Fruit fly (Drosophila melanogaster) whole organism, embryonic: ENCODE measurements around the gene dx.

Source experiments
- Adf1 ChIP-seq: fragments of 200-800 bp; sonication (Bioruptor generic); IDR thresholded peaks from 2 replicates; pipeline ENCODE4 v1.3.6; 2022; ENCODE audit warnings: missing biosample characterization, missing genetic modification characterization
- B-H2 ChIP-seq: fragments of 200-800 bp; sonication (Bioruptor generic); optimal IDR thresholded peaks from 2 replicates; lab custom pipeline; 2018; ENCODE audit warnings: missing biosample characterization, mild to moderate bottlenecking, missing genetic modification characterization
- BtbVII ChIP-seq: fragments of 200-800 bp; sonication (Bioruptor generic); optimal IDR thresholded peaks from 3 replicates; lab custom pipeline; 2017; ENCODE audit warnings: missing biosample characterization, mild to moderate bottlenecking, missing genetic modification characterization
- CG10267 ChIP-seq: fragments of 200-800 bp; sonication (Bioruptor generic); optimal IDR thresholded peaks from 2 replicates; lab custom pipeline; 2018; ENCODE audit warnings: missing biosample characterization, mild to moderate bottlenecking, missing genetic modification characterization, moderate library complexity
- CG11723 ChIP-seq: fragments of 200-800 bp; sonication (Bioruptor generic); optimal IDR thresholded peaks from 2 replicates; lab custom pipeline; 2017; ENCODE audit warnings: missing biosample characterization, mild to moderate bottlenecking, missing genetic modification characterization
- CG14050 ChIP-seq: fragments of 200-800 bp; sonication (Bioruptor generic); IDR thresholded peaks from 3 replicates; pipeline ENCODE4 v1.3.6; 2022; ENCODE audit warnings: missing biosample characterization, missing genetic modification characterization
- CG14667 ChIP-seq: fragments of 200-800 bp; sonication (Bioruptor generic); IDR thresholded peaks from 2 replicates; pipeline ENCODE4 v1.3.6; 2022; ENCODE audit warnings: missing biosample characterization, missing genetic modification characterization
- CG15011 ChIP-seq: fragments of 200-800 bp; sonication (Bioruptor generic); optimal IDR thresholded peaks from 3 replicates; lab custom pipeline; 2018; ENCODE audit warnings: missing biosample characterization, mild to moderate bottlenecking, missing genetic modification characterization
- CG15073 ChIP-seq: fragments of 200-800 bp; sonication (Bioruptor generic); optimal IDR thresholded peaks from 2 replicates; lab custom pipeline; 2016; ENCODE audit warnings: missing biosample characterization, missing genetic modification characterization
- CG17186 ChIP-seq: fragments of 200-800 bp; sonication (Bioruptor generic); optimal IDR thresholded peaks from 3 replicates; lab custom pipeline; 2017; ENCODE audit warnings: missing biosample characterization, missing genetic modification reagents, missing genetic modification characterization
- CG18764 ChIP-seq: fragments of 200-800 bp; sonication (Bioruptor generic); optimal IDR thresholded peaks from 3 replicates; lab custom pipeline; 2016; ENCODE audit warnings: missing biosample characterization, missing genetic modification characterization
- CG30020 ChIP-seq: fragments of 200-800 bp; optimal IDR thresholded peaks from 2 replicates; lab custom pipeline; 2019; ENCODE audit warnings: missing biosample characterization, mild to moderate bottlenecking, missing genetic modification characterization, moderate library complexity
- CG33557 ChIP-seq: fragments of 200-800 bp; sonication (Bioruptor generic); optimal IDR thresholded peaks from 2 replicates; lab custom pipeline; 2019; ENCODE audit warnings: missing biosample characterization, mild to moderate bottlenecking, missing genetic modification characterization, moderate library complexity
- CG4617 ChIP-seq: fragments of 200-800 bp; sonication (Bioruptor generic); optimal IDR thresholded peaks from 3 replicates; lab custom pipeline; 2016; ENCODE audit warnings: missing biosample characterization, missing genetic modification characterization, borderline replicate concordance
- CG6175 ChIP-seq: fragments of 200-800 bp; sonication (Bioruptor generic); IDR thresholded peaks from 3 replicates; pipeline ENCODE4 v1.3.6; 2022; ENCODE audit warnings: missing biosample characterization, missing genetic modification characterization
- CG8478 ChIP-seq: fragments of >200 bp; optimal IDR thresholded peaks from 2 replicates; lab custom pipeline; 2018
- CTCF ChIP-seq: fragments of 200-800 bp; sonication (Bioruptor generic); optimal IDR thresholded peaks from 2 replicates; lab custom pipeline; 2017; ENCODE audit warnings: missing biosample characterization, mild to moderate bottlenecking, missing genetic modification characterization, moderate library complexity
- CkIIα-i1 ChIP-seq: fragments of 200-800 bp; sonication (Bioruptor generic); IDR thresholded peaks from 2 replicates; pipeline ENCODE4 v1.3.6; 2022; ENCODE audit warnings: missing biosample characterization, missing genetic modification characterization
- Dll ChIP-seq: fragments of 200-800 bp; sonication (Bioruptor generic); IDR thresholded peaks from 4 replicates; pipeline ENCODE4 v1.3.6; 2022; ENCODE audit warnings: missing biosample characterization, missing genetic modification characterization; ENCODE audit not compliant: partially characterized antibody
- Elba2 ChIP-seq: fragments of 200-800 bp; sonication (Bioruptor generic); optimal IDR thresholded peaks from 3 replicates; lab custom pipeline; 2016; ENCODE audit warnings: missing biosample characterization, missing genetic modification characterization
- Fer3 ChIP-seq: fragments of 200-800 bp; sonication (Bioruptor generic); optimal IDR thresholded peaks from 2 replicates; lab custom pipeline; 2018; ENCODE audit warnings: missing biosample characterization, mild to moderate bottlenecking, missing genetic modification characterization, moderate library complexity
- Mad ChIP-seq: fragments of 200-800 bp; sonication (Bioruptor generic); optimal IDR thresholded peaks from 2 replicates; lab custom pipeline; 2016; ENCODE audit warnings: missing biosample characterization, missing genetic modification characterization
- Nf-YC ChIP-seq: fragments of 200-800 bp; optimal IDR thresholded peaks from 3 replicates; lab custom pipeline; 2019; ENCODE audit warnings: missing biosample characterization, mild to moderate bottlenecking, missing genetic modification characterization, moderate library complexity
- Oaz ChIP-seq: fragments of 200-800 bp; sonication (Bioruptor generic); IDR thresholded peaks from 2 replicates; pipeline ENCODE4 v1.3.6; 2022; ENCODE audit warnings: missing biosample characterization, missing genetic modification characterization
- Scr ChIP-seq: fragments of 200-800 bp; sonication (Bioruptor generic); IDR thresholded peaks from 2 replicates; pipeline ENCODE4 v1.3.6; 2022; ENCODE audit warnings: missing biosample characterization, missing genetic modification characterization; ENCODE audit not compliant: partially characterized antibody
- Sin3A ChIP-seq: fragments of >200 bp; optimal IDR thresholded peaks from 2 replicates; lab custom pipeline; 2018
- Sry-δ ChIP-seq: fragments of 200-800 bp; sonication (Bioruptor generic); optimal IDR thresholded peaks from 2 replicates; lab custom pipeline; 2016; ENCODE audit warnings: missing biosample characterization, missing genetic modification characterization
- Stat92E ChIP-seq, 3 experiments: fragments of >200 bp in 2 of 3; fragments of 200-800 bp in 1 of 3; sonication (Bioruptor generic) in 1 of 3; optimal IDR thresholded peaks; 2 replicates each; lab custom pipeline; 2017 to 2019; ENCODE audit warnings: missing biosample characterization in 3 of 3, missing genetic modification characterization in 3 of 3, mild to moderate bottlenecking in 1 of 3, moderate library complexity in 1 of 3
- Usf ChIP-seq: fragments of 200-800 bp; sonication (Bioruptor generic); optimal IDR thresholded peaks from 2 replicates; lab custom pipeline; 2017; ENCODE audit warnings: missing genotype, missing biosample characterization, missing genetic modification characterization
- btn ChIP-seq: fragments of 200-800 bp; sonication (Bioruptor generic); optimal IDR thresholded peaks from 2 replicates; lab custom pipeline; 2016; ENCODE audit warnings: missing biosample characterization, missing genetic modification characterization
- croc ChIP-seq: fragments of 200-800 bp; sonication (Bioruptor generic); conservative IDR thresholded peaks from 3 replicates; pipeline ENCODE4 v1.3.6; 2022; ENCODE audit warnings: missing biosample characterization, missing genetic modification characterization
- crp ChIP-seq, 2 experiments: fragments of 200-800 bp; sonication (Bioruptor generic); optimal IDR thresholded peaks; 2 replicates in 1 of 2; 3 replicates in 1 of 2; lab custom pipeline; 2017; ENCODE audit warnings: missing biosample characterization in 2 of 2, missing genetic modification characterization in 2 of 2, mild to moderate bottlenecking in 1 of 2, moderate library complexity in 1 of 2
- cwo ChIP-seq: fragments of 200-800 bp; sonication (Bioruptor generic); optimal IDR thresholded peaks from 3 replicates; lab custom pipeline; 2017; ENCODE audit warnings: missing biosample characterization, missing genetic modification characterization, mild to moderate bottlenecking, moderate library complexity, missing genetic modification reagents
- dan ChIP-seq: fragments of 200-800 bp; sonication (Bioruptor generic); IDR thresholded peaks from 2 replicates; pipeline ENCODE4 v1.3.6; 2022; ENCODE audit warnings: missing biosample characterization, missing genetic modification characterization
- danr ChIP-seq: fragments of 200-800 bp; sonication (Bioruptor generic); IDR thresholded peaks from 2 replicates; pipeline ENCODE4 v1.3.6; 2022; ENCODE audit warnings: missing biosample characterization, missing genetic modification characterization
- gem ChIP-seq: fragments of 200-800 bp; sonication (Bioruptor generic); optimal IDR thresholded peaks from 2 replicates; lab custom pipeline; 2019; ENCODE audit warnings: missing biosample characterization, mild to moderate bottlenecking, missing genetic modification characterization, moderate library complexity
- gfzf ChIP-seq: fragments of 200-800 bp; sonication (Bioruptor generic); optimal IDR thresholded peaks from 2 replicates; lab custom pipeline; 2016; ENCODE audit warnings: missing biosample characterization, mild to moderate bottlenecking, missing genetic modification characterization, moderate library complexity
- gsb-n ChIP-seq: fragments of 200-800 bp; sonication (Bioruptor generic); optimal IDR thresholded peaks from 3 replicates; lab custom pipeline; 2018; ENCODE audit warnings: missing biosample characterization, mild to moderate bottlenecking, missing genetic modification characterization
- insv ChIP-seq, 2 experiments: fragments of 200-800 bp; sonication (Bioruptor generic); optimal IDR thresholded peaks; 3 replicates each; lab custom pipeline; 2016 to 2018; ENCODE audit warnings: missing biosample characterization in 2 of 2, missing genetic modification characterization in 2 of 2
- jigr1 ChIP-seq: fragments of 200-800 bp; sonication (Bioruptor generic); IDR thresholded peaks from 3 replicates; pipeline ENCODE4 v1.3.6; 2022; ENCODE audit warnings: missing biosample characterization, missing genetic modification characterization
- jing ChIP-seq: fragments of 200-800 bp; sonication (Bioruptor generic); optimal IDR thresholded peaks from 2 replicates; lab custom pipeline; 2018; ENCODE audit warnings: missing biosample characterization, mild to moderate bottlenecking, missing genetic modification characterization
- jumu ChIP-seq: fragments of 200-800 bp; sonication (Bioruptor generic); optimal IDR thresholded peaks from 3 replicates; lab custom pipeline; 2016; ENCODE audit warnings: missing biosample characterization, missing genetic modification characterization
- org-1 ChIP-seq: fragments of 200-800 bp; sonication (Bioruptor generic); optimal IDR thresholded peaks from 2 replicates; lab custom pipeline; 2017; ENCODE audit warnings: missing biosample characterization, missing genetic modification characterization
- sd ChIP-seq: fragments of 200-800 bp; sonication (Bioruptor generic); optimal IDR thresholded peaks from 3 replicates; lab custom pipeline; 2018; ENCODE audit warnings: missing biosample characterization, mild to moderate bottlenecking, missing genetic modification characterization, moderate library complexity
- sima ChIP-seq: fragments of 200-800 bp; sonication (Bioruptor generic); optimal IDR thresholded peaks from 2 replicates; lab custom pipeline; 2016; ENCODE audit warnings: missing biosample characterization, missing genetic modification characterization
- sisA ChIP-seq: fragments of 200-800 bp; sonication (Bioruptor generic); IDR thresholded peaks from 2 replicates; pipeline ENCODE4 v1.3.6; 2022; ENCODE audit warnings: missing biosample characterization, missing genetic modification characterization
- sr ChIP-seq: fragments of 200-800 bp; sonication (Bioruptor generic); IDR thresholded peaks from 3 replicates; pipeline ENCODE4 v1.3.6; 2022; ENCODE audit warnings: missing biosample characterization, missing genetic modification characterization
- tgo ChIP-seq: fragments of 200-800 bp; sonication (Bioruptor generic); IDR thresholded peaks from 3 replicates; pipeline ENCODE4 v1.3.6; 2022; ENCODE audit warnings: missing biosample characterization, missing genetic modification characterization
- ttk ChIP-seq: fragments of 200-800 bp; sonication (Bioruptor generic); IDR thresholded peaks from 2 replicates; pipeline ENCODE4 v2.1.2; 2022; ENCODE audit warnings: missing biosample characterization, missing genetic modification characterization
- unc-4 ChIP-seq: fragments of 200-800 bp; sonication (Bioruptor generic); IDR thresholded peaks from 2 replicates; pipeline ENCODE4 v1.3.6; 2022; ENCODE audit warnings: missing biosample characterization, missing genetic modification characterization; ENCODE audit not compliant: partially characterized antibody
- wdn ChIP-seq: fragments of 200-800 bp; sonication (Bioruptor generic); IDR thresholded peaks from 2 replicates; pipeline ENCODE4 v1.3.6; 2022; ENCODE audit warnings: missing biosample characterization, missing genetic modification characterization

The dx gene

DNA sequence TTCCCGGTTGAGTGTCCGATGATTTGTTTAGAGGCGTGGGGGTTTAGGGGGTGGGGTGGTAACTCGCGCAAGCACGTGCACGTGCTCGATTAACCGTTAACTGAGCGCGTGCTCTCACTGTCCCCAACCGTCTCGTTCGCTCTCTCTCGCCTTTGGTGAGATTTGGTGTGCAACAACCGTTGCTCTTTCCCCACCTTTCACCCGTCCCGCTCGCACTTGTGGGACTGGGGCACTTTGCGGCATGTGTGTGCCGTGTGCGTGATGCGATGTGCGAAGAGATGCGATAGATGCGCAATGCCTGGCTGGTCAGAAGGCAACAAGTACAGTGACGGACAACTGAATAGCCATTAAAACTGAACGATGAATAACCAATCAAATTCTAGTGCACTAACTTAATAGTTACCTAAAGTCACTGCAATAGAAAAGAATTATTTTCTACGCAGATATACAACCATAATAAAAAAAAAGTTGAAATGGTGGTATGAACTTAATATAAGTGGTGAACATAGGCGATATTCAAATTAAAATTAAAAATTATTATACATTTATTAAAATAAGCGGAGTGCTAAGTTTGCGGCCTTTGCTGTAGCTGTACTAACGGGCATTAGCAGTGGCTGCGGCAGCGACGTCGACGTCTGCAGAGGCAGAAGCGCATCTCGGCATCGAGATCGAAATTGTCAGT lies 37.6 kb downstream of the dx start (continued):
- no peak for TF ChIP-seq sr (GFP tag; lab: Robert Waterston, UW)
- TF ChIP-seq CTCF (GFP tag; lab: Kevin White, UChicago): peak; percentile 40
- TF ChIP-seq Dll (GFP tag; lab: Robert Waterston, UW): no peak
- peak; percentile 70 for TF ChIP-seq CG30020
- peak; percentile 90 for TF ChIP-seq CG10267 (tag; lab: Kevin White, UChicago)
- no peak for TF ChIP-seq Elba2
- peak; percentile 20 for TF ChIP-seq B-H2 (GFP tag; lab: Kevin White, UChicago)
- peak; percentile 77 for TF ChIP-seq ttk (GFP tag; lab: Robert Waterston, UW)
- no peak for TF ChIP-seq sima
- peak; percentile 93 for TF ChIP-seq gsb-n
- peak; percentile 89 for TF ChIP-seq croc (GFP tag; lab: Robert Waterston, UW)
- TF ChIP-seq Sin3A (lab: Kevin White, UChicago): no peak
- peak; percentile 52 for TF ChIP-seq CG17186 (GFP tag; lab: Kevin White, UChicago)
- TF ChIP-seq gem (tag; lab: Kevin White, UChicago): peak; percentile 95
- TF ChIP-seq sisA: peak; percentile 80
- peak; percentile 67 for TF ChIP-seq CG18764 (GFP tag; lab: Kevin White, UChicago)
- TF ChIP-seq sd (tag; lab: Kevin White, UChicago): peak; percentile 59
- TF ChIP-seq CG11723 (GFP tag; lab: Kevin White, UChicago): peak; percentile 82
- TF ChIP-seq btn (GFP tag; lab: Kevin White, UChicago): no peak
- TF ChIP-seq wdn (GFP tag; lab: Robert Waterston, UW): 0 out of 2 replicates have a peak, but pooled peaks have one; percentile 24
- TF ChIP-seq CG6175 (GFP tag; lab: Robert Waterston, UW): no peak
- TF ChIP-seq cwo (GFP tag; lab: Kevin White, UChicago): peak; percentile 68
- peak; percentile 86 for TF ChIP-seq org-1 (GFP tag; lab: Kevin White, UChicago)
- no peak for TF ChIP-seq Sry-δ (GFP tag; lab: Kevin White, UChicago)
- TF ChIP-seq Scr: no peak
- TF ChIP-seq CG14050 (GFP tag; lab: Robert Waterston, UW): peak; percentile 65
- peak; percentile 60 for TF ChIP-seq CG8478
- peak; percentile 76 for TF ChIP-seq danr (GFP tag; lab: Robert Waterston, UW)
- TF ChIP-seq Stat92E (GFP tag; optimal IDR thresholded peaks at IDR 0.05; lab: Kevin White, UChicago): peak in 1 of 3 experiments; percentile 81
- TF ChIP-seq CG33557: peak; percentile 92
- TF ChIP-seq tgo (GFP tag; lab: Robert Waterston, UW): peak; percentile 87
- TF ChIP-seq Adf1 (GFP tag; lab: Robert Waterston, UW): peak; percentile 64
- no peak for TF ChIP-seq unc-4 (GFP tag; lab: Robert Waterston, UW)
- peak; percentile 80 for TF ChIP-seq Nf-YC (tag; lab: Kevin White, UChicago)
- TF ChIP-seq Fer3 (tag; lab: Kevin White, UChicago): peak; percentile 81
- TF ChIP-seq CkIIα-i1 (GFP tag; lab: Robert Waterston, UW): no peak
- peak; percentile 55 for TF ChIP-seq CG15073 (GFP tag; lab: Kevin White, UChicago)
- TF ChIP-seq CG15011 (GFP tag; lab: Kevin White, UChicago): peak; percentile 79
- TF ChIP-seq gfzf: no peak
- TF ChIP-seq jumu (GFP tag; lab: Kevin White, UChicago): peak; percentile 20
- TF ChIP-seq insv (GFP tag; optimal IDR thresholded peaks at IDR 0.05; lab: Kevin White, UChicago): peak in 1 of 2 experiments; percentile 20
- peak; percentile 82 for TF ChIP-seq Usf (GFP tag; lab: Kevin White, UChicago)
- TF ChIP-seq CG4617 (GFP tag; lab: Kevin White, UChicago): peak; percentile 59
- TF ChIP-seq jigr1 (GFP tag; lab: Robert Waterston, UW): peak; percentile 83
- peak; percentile 6 for TF ChIP-seq Mad (GFP tag; lab: Kevin White, UChicago)
- peak; percentile 47; the same call in 1 of the 2 replicates for TF ChIP-seq dan (GFP tag; lab: Robert Waterston, UW)
- peak in 1 of 2 experiments; percentile 51 for TF ChIP-seq crp (GFP tag; optimal IDR thresholded peaks at IDR 0.05; lab: Kevin White, UChicago)
- peak; percentile 62 for TF ChIP-seq Oaz (GFP tag; lab: Robert Waterston, UW)
- TF ChIP-seq BtbVII (GFP tag; lab: Kevin White, UChicago): peak; percentile 71
- peak; percentile 60 for TF ChIP-seq jing (GFP tag; lab: Kevin White, UChicago)
- TF ChIP-seq CG14667 (GFP tag; lab: Robert Waterston, UW): peak; percentile 57
